Worm (Caenorhabditis elegans) whole organism, L4/young adult: ENCODE measurements around the gene lin-7.

Experiments used
- W03F9.2 ChIP-seq: fragments of 150-350 bp; optimal IDR thresholded peaks from 2 replicates; lab custom pipeline; 2014; ENCODE audit warnings: missing biosample characterization, missing genetic modification characterization
- him-1 ChIP-seq: sonication (generic microtip); optimal IDR thresholded peaks from 2 replicates; lab custom pipeline; 2016; ENCODE audit warnings: missing genotype, missing genetic modification reagents, missing genetic modification characterization, missing compliant biosample characterization

DNA sequence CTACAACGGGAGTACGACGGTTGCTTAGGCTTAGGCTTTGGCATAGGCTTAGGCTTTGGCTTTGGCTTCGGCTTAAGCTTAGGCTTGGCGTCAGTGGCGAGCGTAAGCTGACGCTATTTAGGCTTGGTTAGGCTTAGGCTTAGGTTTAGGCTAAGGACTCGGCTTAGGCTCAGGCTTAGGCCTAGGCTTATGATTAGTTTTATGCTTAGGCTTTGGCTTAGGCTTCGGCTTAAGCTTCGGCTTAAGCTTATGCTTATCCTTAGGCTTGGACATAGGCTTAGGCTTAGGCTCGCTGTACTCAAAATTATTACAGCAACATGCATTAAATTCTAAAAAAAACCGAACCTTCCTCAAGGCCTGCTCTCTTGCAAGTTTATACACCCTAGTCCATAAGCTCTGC, 25.4 kb upstream of the lin-7 start:
- TF ChIP-seq W03F9.2 (tag; lab: Kevin White, UChicago) (no peak), him-1 (tag; lab: Kevin White, UChicago) (no peak)
